Worm (Caenorhabditis elegans): Measurements from ENCODE around the gene mut-15.

DNA sequence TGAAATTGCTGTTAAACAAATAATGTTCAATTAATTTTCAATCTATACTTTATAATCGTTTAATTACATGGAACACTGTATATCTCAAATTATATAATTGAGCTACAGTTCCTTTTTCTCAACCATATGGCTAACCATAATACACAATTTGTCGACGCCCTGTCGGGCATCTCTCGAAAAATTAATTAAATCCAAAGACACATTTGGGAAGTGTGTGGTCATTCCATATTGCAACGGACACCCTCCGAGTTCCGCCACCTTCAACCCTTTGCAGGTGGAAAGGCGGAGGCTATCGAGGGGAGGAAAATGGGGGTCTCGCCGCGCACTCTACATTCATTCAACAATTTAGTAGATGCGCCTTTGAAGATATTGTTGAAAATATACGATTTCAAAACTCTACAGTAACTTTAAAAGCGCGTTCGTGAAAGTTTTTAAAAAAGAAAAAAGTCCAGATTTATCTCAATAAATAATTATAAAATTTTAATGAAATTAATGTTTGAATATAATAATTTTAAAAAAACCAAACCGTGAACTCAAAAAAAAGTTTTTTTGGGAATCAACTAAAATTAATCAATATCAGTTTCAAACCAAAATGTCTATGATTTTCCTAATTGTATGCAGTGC, 26.7 kb downstream of the mut-15 start, which contains the start of gene F14H8.8:
- TF ChIP-seq elt-3 (tag; optimal IDR thresholded peaks at IDR 0.05) (no peak), hlh-1 (tag; optimal IDR thresholded peaks at IDR 0.05) (no peak), nhr-2 (tag; optimal IDR thresholded peaks at IDR 0.05) (peak; percentile 2), nhr-12 (tag; optimal IDR thresholded peaks at IDR 0.05) (no peak)

All from whole organism, mixed stage, embryonic.